Worm (Caenorhabditis elegans): Measurements from ENCODE around the gene F57C2.5.

Gene F57C2.5

DNA sequence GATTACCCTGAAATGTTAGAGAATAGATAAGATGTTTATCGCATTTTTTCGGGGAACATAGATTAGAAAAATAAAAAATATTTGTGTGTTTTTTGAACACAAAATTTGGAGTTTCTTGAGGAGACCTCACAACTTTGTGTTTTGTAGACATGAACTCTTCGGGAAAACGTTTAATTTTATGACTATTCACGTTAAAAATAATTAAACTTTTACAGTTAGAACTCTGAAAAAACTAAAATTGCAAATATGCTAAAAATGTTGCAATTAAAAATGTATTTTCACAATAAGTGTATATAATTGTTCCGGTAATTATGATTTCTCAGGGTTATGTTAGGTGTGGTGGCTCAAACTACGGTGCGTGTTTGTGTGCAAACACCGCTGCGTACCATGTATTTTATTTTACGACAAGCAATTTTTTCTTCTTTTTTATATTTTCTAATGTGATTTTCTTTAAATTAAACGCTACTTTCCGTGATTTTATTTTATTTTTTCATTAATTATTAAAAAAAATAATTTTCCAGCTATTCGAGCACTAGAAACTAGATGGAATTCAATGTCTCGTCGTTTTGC is at the start of gene F57C2.5, which contains the start of gene spat-1:
Gene F57C2.5, minus strand, starts transcription at position 7 of the 570 bp plus-strand sequence.
Gene spat-1, plus strand, starts transcription at position 520 of the 570 bp plus-strand sequence.
- no peak for TF ChIP-seq jun-1 (tag; optimal IDR thresholded peaks at IDR 0.05)
- peak; percentile 93 to 98 for TF ChIP-seq lsy-2 (tag; optimal IDR thresholded peaks at IDR 0.05)
- TF ChIP-seq dpl-1 (GFP tag; optimal IDR thresholded peaks at IDR 0.05) = peak; percentile 56 to 68 (median 61)
- no peak for TF ChIP-seq mab-9 (GFP tag; IDR thresholded peaks at IDR 0.05)
- TF ChIP-seq unc-30 (tag; optimal IDR thresholded peaks at IDR 0.05) = no peak
- peak; percentile 21; the same call in 1 of the 2 replicates for TF ChIP-seq unc-98 (GFP tag; IDR thresholded peaks at IDR 0.05)
- peak; percentile 88 for TF ChIP-seq snu-23 (GFP tag; optimal IDR thresholded peaks at IDR 0.05)
- TF ChIP-seq egl-13 (tag; optimal IDR thresholded peaks at IDR 0.05) = peak; percentile 24
- no peak for TF ChIP-seq nhr-76 (tag; optimal IDR thresholded peaks at IDR 0.05)
- TF ChIP-seq skn-1 (tag; optimal IDR thresholded peaks at IDR 0.05) = peak; percentile 30
- TF ChIP-seq lin-39 (tag; optimal IDR thresholded peaks at IDR 0.05) = no peak
- no peak for TF ChIP-seq nhr-11 (tag; optimal IDR thresholded peaks at IDR 0.05)
- no peak for TF ChIP-seq lin-14 (GFP tag; optimal IDR thresholded peaks at IDR 0.05)
- peak; percentile 78 for TF ChIP-seq mep-1 (tag; optimal IDR thresholded peaks at IDR 0.05)
- TF ChIP-seq hlh-17 (GFP tag; optimal IDR thresholded peaks at IDR 0.05; ENCODE audit: borderline replicate concordance) = no peak
- TF ChIP-seq nhr-20 (tag; optimal IDR thresholded peaks at IDR 0.05) = peak; percentile 81
- TF ChIP-seq ztf-4 (tag; optimal IDR thresholded peaks at IDR 0.05) = no peak
- peak; percentile 81 for TF ChIP-seq lir-3 (tag; optimal IDR thresholded peaks at IDR 0.05; ENCODE audit: poor library complexity)
- TF ChIP-seq dsc-1 (tag; optimal IDR thresholded peaks at IDR 0.05) = peak; percentile 67
- TF ChIP-seq F16B12.6 (tag; optimal IDR thresholded peaks at IDR 0.05) = peak; percentile 84
- peak in 1 of 3 experiments; percentile 51 for TF ChIP-seq ceh-82 (tag; optimal IDR thresholded peaks at IDR 0.05)
- no peak for TF ChIP-seq rnt-1 (tag; optimal IDR thresholded peaks at IDR 0.05)
- TF ChIP-seq C34B4.2 (tag; optimal IDR thresholded peaks at IDR 0.05) = no peak
- TF ChIP-seq fkh-4 (tag; optimal IDR thresholded peaks at IDR 0.05; ENCODE audit: borderline replicate concordance) = peak; percentile 59
- TF ChIP-seq aha-1 (tag; optimal IDR thresholded peaks at IDR 0.05) = no peak
- no peak for TF ChIP-seq zip-4 (GFP tag; optimal IDR thresholded peaks at IDR 0.05)
- TF ChIP-seq xbp-1 (tag; optimal IDR thresholded peaks at IDR 0.05) = peak; percentile 65
- TF ChIP-seq fkh-8 (tag; optimal IDR thresholded peaks at IDR 0.05) = peak; percentile 88
- peak; percentile 66 for TF ChIP-seq isw-1 (GFP tag; IDR thresholded peaks at IDR 0.05)
- TF ChIP-seq nhr-77 (tag; optimal IDR thresholded peaks at IDR 0.05) = peak; percentile 94
- no peak for TF ChIP-seq pag-3 (tag; optimal IDR thresholded peaks at IDR 0.05; ENCODE audit: borderline replicate concordance, insufficient read depth)
- TF ChIP-seq hlh-4 (tag; optimal IDR thresholded peaks at IDR 0.05) = no peak
- no peak for TF ChIP-seq hpl-2 (GFP tag; optimal IDR thresholded peaks at IDR 0.05)
- TF ChIP-seq vab-15 (tag; optimal IDR thresholded peaks at IDR 0.05) = peak; percentile 89
- TF ChIP-seq nhr-19 (GFP tag; conservative IDR thresholded peaks at IDR 0.05) = peak; percentile 69
- no peak for TF ChIP-seq nhr-84 (tag; optimal IDR thresholded peaks at IDR 0.05)
- TF ChIP-seq ceh-63 (GFP tag; optimal IDR thresholded peaks at IDR 0.05) = no peak
- no peak for TF ChIP-seq nhr-12 (tag; optimal IDR thresholded peaks at IDR 0.05)
- no peak for TF ChIP-seq ceh-8 (GFP tag; optimal IDR thresholded peaks at IDR 0.05)
- peak; percentile 81 for TF ChIP-seq nhr-85 (tag)
- no peak for TF ChIP-seq egl-27 (tag; optimal IDR thresholded peaks at IDR 0.05)
- TF ChIP-seq tbx-2 (tag; optimal IDR thresholded peaks at IDR 0.05) = peak; percentile 71
- TF ChIP-seq C04F5.9 (tag; optimal IDR thresholded peaks at IDR 0.05) = peak; percentile 54
- TF ChIP-seq lin-15B (tag; optimal IDR thresholded peaks at IDR 0.05) = peak; percentile 39
- peak; percentile 40 for TF ChIP-seq ceh-90 (tag; optimal IDR thresholded peaks at IDR 0.05)
- peak; percentile 93 for TF ChIP-seq unc-130 (tag; optimal IDR thresholded peaks at IDR 0.05)
- TF ChIP-seq elt-3 (tag; optimal IDR thresholded peaks at IDR 0.05) = peak in 1 of 6 experiments; percentile 38
- TF ChIP-seq ces-1 (GFP tag; optimal IDR thresholded peaks at IDR 0.05) = no peak
- TF ChIP-seq zag-1 (tag; optimal IDR thresholded peaks at IDR 0.05) = no peak
- TF ChIP-seq lin-13 (GFP tag; optimal IDR thresholded peaks at IDR 0.05) = peak; percentile 61
- no peak for TF ChIP-seq tlp-1 (tag; optimal IDR thresholded peaks at IDR 0.05)
- no peak for TF ChIP-seq ama-1 (optimal IDR thresholded peaks at IDR 0.05)
- peak; percentile 49 for TF ChIP-seq blmp-1 (tag; optimal IDR thresholded peaks at IDR 0.05)

All from whole organism, L1 larva.